Worm (Caenorhabditis elegans): ENCODE results near the gene D1014.6.

DNA sequence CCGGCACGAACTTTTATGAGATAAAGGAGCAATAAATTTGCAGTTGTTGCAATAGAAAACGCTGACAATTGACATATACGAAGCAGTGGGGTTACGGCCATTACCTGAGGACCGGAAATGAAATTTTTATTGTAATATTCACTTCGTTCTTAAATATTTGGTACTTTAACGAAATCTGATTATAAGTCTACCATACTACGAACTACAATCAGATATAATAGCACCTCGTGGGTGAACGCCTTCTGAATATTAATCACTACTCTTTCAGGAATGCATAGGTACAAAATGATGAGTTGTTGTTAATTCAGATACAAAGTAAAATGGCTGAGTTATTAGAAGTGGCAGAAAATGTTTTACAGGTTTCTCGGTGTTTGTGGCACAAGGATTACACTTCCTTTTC, 28.6 kb upstream of the D1014.6 start, which contains the start of gene str-129:
- TF ChIP-seq fkh-4 (tag; optimal IDR thresholded peaks at IDR 0.05; ENCODE audit: borderline replicate concordance), result no peak
- no peak for TF ChIP-seq efl-1 (optimal IDR thresholded peaks at IDR 0.05)
- TF ChIP-seq efl-1 (GFP tag; optimal IDR thresholded peaks at IDR 0.05 in 1 of 2), result no peak
- TF ChIP-seq unc-62 (GFP tag; optimal IDR thresholded peaks at IDR 0.05), result no peak
